Worm (Caenorhabditis elegans) whole organism, early embryonic: ENCODE data around the gene T24A6.16.

ENCODE experiments used
- B0310.2 ChIP-seq: sonication (generic microtip); optimal IDR thresholded peaks from 2 replicates; lab custom pipeline; 2016; ENCODE audit warnings: mild to moderate bottlenecking, missing genetic modification characterization, missing compliant biosample characterization
- aly-1 ChIP-seq: sonication (generic microtip); optimal IDR thresholded peaks from 2 replicates; lab custom pipeline; 2016; ENCODE audit warnings: missing genetic modification characterization, missing compliant biosample characterization
- ama-1 ChIP-seq: fragments of 150-350 bp; optimal IDR thresholded peaks from 2 replicates; lab custom pipeline; 2014
- ceh-13 ChIP-seq: fragments of 200-800 bp; sonication (Bioruptor generic); optimal IDR thresholded peaks from 2 replicates; lab custom pipeline; 2018; ENCODE audit warnings: mild to moderate bottlenecking, missing genetic modification characterization, missing compliant biosample characterization
- ceh-36 ChIP-seq: sonication (generic microtip); optimal IDR thresholded peaks from 2 replicates; lab custom pipeline; 2016; ENCODE audit warnings: missing genetic modification characterization, inconsistent platforms, missing compliant biosample characterization
- ets-7 ChIP-seq: sonication (generic microtip); optimal IDR thresholded peaks from 2 replicates; lab custom pipeline; 2016; ENCODE audit warnings: missing genotype, missing genetic modification characterization, missing compliant biosample characterization
- flt-1 ChIP-seq: fragments of 200-800 bp; sonication (Bioruptor generic); IDR thresholded peaks from 2 replicates; pipeline ENCODE4 v1.3.6; 2022; ENCODE audit warnings: missing genetic modification characterization, missing compliant biosample characterization
- hmbx-1 ChIP-seq: sonication (generic microtip); optimal IDR thresholded peaks from 2 replicates; lab custom pipeline; 2016; ENCODE audit warnings: mild to moderate bottlenecking, missing genetic modification characterization, missing compliant biosample characterization
- hnd-1 ChIP-seq: sonication (generic microtip); optimal IDR thresholded peaks from 2 replicates; lab custom pipeline; 2016; ENCODE audit warnings: missing genetic modification characterization, missing compliant biosample characterization
- sea-1 ChIP-seq: fragments of 200-800 bp; sonication (Bioruptor generic); conservative IDR thresholded peaks from 2 replicates; pipeline ENCODE4 v1.3.6; 2022; ENCODE audit warnings: missing genetic modification characterization, missing compliant biosample characterization
- tbx-11 ChIP-seq: fragments of 200-800 bp; sonication (Bioruptor generic); IDR thresholded peaks from 2 replicates; pipeline ENCODE4 v1.3.6; 2022; ENCODE audit warnings: missing genetic modification characterization, missing compliant biosample characterization
- tra-4 ChIP-seq: sonication (generic microtip); optimal IDR thresholded peaks from 2 replicates; lab custom pipeline; 2017; ENCODE audit warnings: missing genetic modification characterization, missing compliant biosample characterization

DNA sequence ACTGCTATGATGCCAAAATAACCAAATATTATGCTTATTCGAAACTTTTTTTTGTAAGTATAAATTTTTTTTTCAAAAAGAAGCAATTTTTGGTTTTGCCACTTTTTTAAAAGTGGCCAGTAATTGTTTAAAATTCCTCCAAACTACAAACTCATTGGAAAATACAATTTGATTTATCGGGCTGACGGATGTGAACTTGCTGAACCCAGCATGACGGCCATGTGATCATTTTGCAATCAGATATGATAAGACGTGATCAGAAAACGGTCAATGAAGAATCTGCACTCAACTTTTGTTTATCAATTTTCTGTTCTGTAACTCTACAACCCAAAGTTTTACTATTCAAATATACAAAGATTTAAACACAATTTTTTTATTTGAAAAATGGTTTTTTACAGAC, 43.7 kb upstream of the T24A6.16 start:
- TF ChIP-seq sea-1 = no peak
- TF ChIP-seq ama-1 (lab: Kevin White, UChicago) = no peak
- no peak for TF ChIP-seq hmbx-1
- no peak for TF ChIP-seq B0310.2
- no peak for TF ChIP-seq flt-1 (GFP tag; lab: Robert Waterston, UW)
- no peak for TF ChIP-seq ceh-36 (tag; lab: Kevin White, UChicago)
- TF ChIP-seq aly-1 = no peak
- TF ChIP-seq ceh-13 (GFP tag; lab: Kevin White, UChicago) = no peak
- TF ChIP-seq ets-7 (tag; lab: Kevin White, UChicago) = no peak
- no peak for TF ChIP-seq hnd-1
- no peak for TF ChIP-seq tra-4 (tag; lab: Kevin White, UChicago)
- no peak for TF ChIP-seq tbx-11 (GFP tag; lab: Robert Waterston, UW)
